Worm (Caenorhabditis elegans) whole organism, L4/young adult: ENCODE results near the gene srv-1.

Experiments
- W03F9.2 ChIP-seq: fragments of 150-350 bp; optimal IDR thresholded peaks from 2 replicates; lab custom pipeline; 2014; ENCODE audit warnings: missing biosample characterization, missing genetic modification characterization
- dao-5 ChIP-seq: sonication (generic microtip); optimal IDR thresholded peaks from 2 replicates; lab custom pipeline; 2016; ENCODE audit warnings: missing genotype, missing genetic modification characterization, moderate library complexity, missing compliant biosample characterization
- him-1 ChIP-seq: sonication (generic microtip); optimal IDR thresholded peaks from 2 replicates; lab custom pipeline; 2016; ENCODE audit warnings: missing genotype, missing genetic modification reagents, missing genetic modification characterization, missing compliant biosample characterization

The srv-1 gene

DNA sequence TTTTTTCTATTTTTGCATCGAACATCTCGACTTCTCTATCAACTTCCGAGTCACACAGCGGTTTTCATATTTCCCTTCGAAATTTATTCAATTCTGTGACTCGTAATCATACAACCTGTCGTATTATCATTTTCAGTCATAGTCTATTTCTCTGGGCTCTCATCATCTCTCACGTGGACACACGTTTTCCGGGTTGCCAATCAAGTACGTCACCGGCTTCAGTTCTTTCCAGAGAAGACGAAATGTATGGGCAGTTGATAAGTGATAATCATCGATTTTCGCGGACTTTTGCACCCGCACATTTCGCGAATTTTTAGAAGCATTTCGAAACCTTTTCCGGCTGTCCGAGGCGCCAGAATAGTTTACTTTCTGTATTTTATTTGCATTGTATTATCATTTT, at the start of gene srv-1:
TSS of gene srv-1 (plus strand) at position 131 of the 400 bp plus-strand sequence.
- TF ChIP-seq him-1 (tag; lab: Kevin White, UChicago) (no peak), W03F9.2 (tag; lab: Kevin White, UChicago) (no peak), dao-5 (no peak)

DNA sequence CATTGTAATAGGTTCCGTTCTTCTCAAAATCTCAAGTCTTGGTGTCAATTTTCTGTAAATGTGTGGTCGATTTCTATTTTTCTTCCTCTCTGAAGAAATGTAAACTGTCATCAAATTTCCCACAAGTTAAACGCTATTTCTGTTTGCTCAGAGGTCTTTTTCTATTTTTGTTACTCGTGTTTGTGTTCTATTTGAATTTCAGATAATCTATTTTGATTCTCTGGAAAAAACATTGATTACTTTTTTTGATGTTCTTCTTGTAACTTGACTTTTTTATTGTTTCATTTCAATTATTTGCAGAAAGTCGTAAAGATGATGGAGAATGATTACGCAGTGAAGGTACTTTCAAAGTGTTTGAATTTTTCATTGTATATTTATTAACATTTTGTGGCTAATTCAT, 47.7 kb upstream of the srv-1 start, which contains the start of gene lim-8:
TSS of gene lim-8 (plus strand) at position 301 of the 400 bp plus-strand sequence.
- TF ChIP-seq him-1 (tag; lab: Kevin White, UChicago) (no peak), W03F9.2 (tag; lab: Kevin White, UChicago) (no peak), dao-5 (no peak)

DNA sequence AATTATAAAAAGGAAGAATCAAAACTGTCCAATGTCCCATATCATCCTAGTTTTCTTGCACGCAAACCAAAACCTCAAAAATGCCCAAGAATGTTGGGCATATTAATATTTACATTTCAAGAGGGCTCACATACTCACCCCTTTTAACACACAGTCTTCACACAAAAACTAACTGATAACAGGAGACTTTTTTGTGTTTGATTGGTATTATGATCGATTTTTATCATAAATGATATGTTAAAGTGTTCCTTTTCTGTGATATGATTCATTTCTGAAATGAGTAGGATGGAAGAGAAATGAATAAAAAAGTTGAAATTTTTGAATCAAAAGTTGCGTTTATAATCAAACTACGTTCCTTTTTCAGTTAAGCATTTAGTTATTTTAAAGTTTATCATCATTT, 47.1 kb upstream of the srv-1 start:
- TF ChIP-seq W03F9.2 (tag; lab: Kevin White, UChicago), result no peak
- no peak for TF ChIP-seq dao-5
- TF ChIP-seq him-1 (tag; lab: Kevin White, UChicago), result no peak

ce11 chrIII:6805397-6805796, 44.8 kb upstream of the srv-1 start:
- TF ChIP-seq dao-5 (no peak), W03F9.2 (tag; lab: Kevin White, UChicago) (no peak), him-1 (tag; lab: Kevin White, UChicago) (no peak)

ce11 chrIII:6816930-6817329, 33.3 kb upstream of the srv-1 start, which contains the start of gene F28F5.4:
Gene F28F5.4, minus strand, starts transcription at chrIII:6817033.
- TF ChIP-seq W03F9.2 (tag; lab: Kevin White, UChicago) (no peak), dao-5 (no peak), him-1 (tag; lab: Kevin White, UChicago) (no peak)

- no peak for TF ChIP-seq him-1 (tag; lab: Kevin White, UChicago)
- TF ChIP-seq dao-5, result no peak
- no peak for TF ChIP-seq W03F9.2 (tag; lab: Kevin White, UChicago)
These were observed 32.1 kb upstream of the srv-1 start for ce11 chrIII:6818037-6818436.

ce11 chrIII:6819322-6819901, 30.8 kb upstream of the srv-1 start, which contains the start of gene F28F5.6:
Gene F28F5.6, minus strand, starts transcription at chrIII:6819372.
- TF ChIP-seq dao-5 (no peak), him-1 (tag; lab: Kevin White, UChicago) (no peak), W03F9.2 (tag; lab: Kevin White, UChicago) (no peak)

DNA sequence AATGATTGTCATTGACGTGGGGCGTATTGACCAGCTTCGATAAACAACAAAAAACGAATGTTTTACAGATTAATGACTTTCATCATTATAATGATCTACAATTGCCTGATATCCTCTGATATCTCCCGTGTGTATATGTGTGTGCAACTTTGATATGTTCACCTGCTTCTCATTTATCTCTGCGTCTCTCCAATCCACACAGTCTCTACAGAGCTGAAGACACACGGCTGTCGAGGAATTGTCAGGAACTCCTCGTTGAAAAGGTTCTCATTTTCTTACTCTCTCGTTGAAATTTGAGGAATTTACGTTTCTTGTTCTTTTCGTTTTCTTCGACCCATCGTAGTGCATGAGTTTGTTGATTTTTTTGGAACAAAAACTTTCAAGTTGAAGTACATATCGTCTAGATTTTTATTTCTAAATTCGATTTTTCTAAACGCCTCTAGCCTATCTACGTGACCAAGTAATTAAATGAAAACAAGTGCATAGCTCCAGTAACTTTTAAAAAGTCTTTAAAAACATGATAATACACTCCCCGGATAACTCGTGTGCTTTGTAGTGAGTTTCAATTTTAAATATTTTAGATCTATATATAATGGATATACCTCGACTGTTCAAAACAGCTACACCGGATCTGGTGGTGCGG, 29.7 kb upstream of the srv-1 start, which contains the start of gene ten-1:
TSS of gene ten-1 (plus strand) at position 593 of the 643 bp plus-strand sequence.
- TF ChIP-seq him-1 (tag; lab: Kevin White, UChicago), result no peak
- TF ChIP-seq W03F9.2 (tag; lab: Kevin White, UChicago), result no peak
- TF ChIP-seq dao-5, result no peak

ce11 chrIII:6822790-6823189, 27.4 kb upstream of the srv-1 start:
- TF ChIP-seq him-1 (tag; lab: Kevin White, UChicago) (no peak), dao-5 (no peak), W03F9.2 (tag; lab: Kevin White, UChicago) (no peak)

ce11 chrIII:6826137-6826536, 24.0 kb upstream of the srv-1 start:
- TF ChIP-seq W03F9.2 (tag; lab: Kevin White, UChicago) (no peak), him-1 (tag; lab: Kevin White, UChicago) (no peak), dao-5 (no peak)

ce11 chrIII:6831312-6831711, 18.9 kb upstream of the srv-1 start:
- TF ChIP-seq him-1 (tag; lab: Kevin White, UChicago) (no peak), W03F9.2 (tag; lab: Kevin White, UChicago) (no peak), dao-5 (no peak)

ce11 chrIII:6837320-6837719, 12.9 kb upstream of the srv-1 start:
- no peak for TF ChIP-seq dao-5
- TF ChIP-seq him-1 (tag; lab: Kevin White, UChicago), result no peak
- TF ChIP-seq W03F9.2 (tag; lab: Kevin White, UChicago), result no peak

DNA sequence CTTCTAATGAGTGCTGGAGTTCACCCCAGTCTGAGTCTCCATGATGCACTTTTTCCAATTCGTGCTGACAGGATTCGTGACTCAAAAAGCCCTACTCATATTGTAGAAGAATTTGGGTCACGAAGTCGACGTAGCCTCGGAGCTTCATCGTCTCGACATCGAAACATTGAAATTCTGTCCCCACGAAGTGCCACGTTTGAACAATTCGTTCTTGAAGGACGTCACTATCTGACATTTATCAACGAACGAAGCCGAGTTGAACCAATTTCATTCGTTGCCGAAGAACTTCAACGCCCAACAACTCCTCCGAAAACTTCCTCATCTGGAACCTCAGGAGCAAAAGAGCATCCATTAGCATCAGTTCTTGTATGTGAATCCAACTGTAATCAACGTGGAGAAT, 11.1 kb upstream of the srv-1 start:
- no peak for TF ChIP-seq W03F9.2 (tag; lab: Kevin White, UChicago)
- no peak for TF ChIP-seq him-1 (tag; lab: Kevin White, UChicago)
- no peak for TF ChIP-seq dao-5

DNA sequence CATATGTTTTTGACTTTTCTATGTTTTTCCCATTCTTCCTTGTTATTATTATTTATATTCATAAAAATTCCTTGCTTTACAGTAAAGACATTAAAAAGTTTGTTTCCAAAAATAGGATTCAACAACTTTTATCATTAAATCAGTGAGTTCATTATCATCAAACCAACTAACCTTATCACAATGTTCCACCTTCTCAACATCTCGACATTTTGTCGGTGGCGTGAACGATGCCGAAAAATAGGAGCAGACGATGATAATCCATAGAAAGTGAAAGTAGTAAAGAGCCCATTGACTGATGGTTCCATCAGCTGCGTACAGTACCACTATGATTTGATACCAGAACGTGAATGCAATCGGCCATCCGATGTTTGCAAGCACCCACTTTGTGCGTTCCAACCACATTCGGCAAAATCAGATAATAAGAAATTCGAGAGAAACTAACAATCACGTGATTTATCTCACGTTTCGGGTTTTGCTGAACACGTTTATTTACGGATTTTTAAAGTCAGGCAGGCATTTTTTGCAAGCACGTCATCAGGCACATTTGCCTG, 1.5 kb upstream of the srv-1 start, which contains the start of gene dhhc-5:
TSS of gene dhhc-5 (minus strand) at position 406 of the 551 bp plus-strand sequence.
- TF ChIP-seq W03F9.2 (tag; lab: Kevin White, UChicago), result no peak
- TF ChIP-seq him-1 (tag; lab: Kevin White, UChicago), result no peak
- no peak for TF ChIP-seq dao-5
